Worm (Caenorhabditis elegans) whole organism, L4 larva: ENCODE measurements around the gene Y57G11C.43.

Experiments
- D1046.2 ChIP-seq: fragments of 200-800 bp; sonication (Bioruptor generic); IDR thresholded peaks from 2 replicates; pipeline ENCODE4 v1.3.6; 2022; ENCODE audit warnings: missing genetic modification characterization, missing compliant biosample characterization
- F49E8.2 ChIP-seq: sonication (generic microtip); optimal IDR thresholded peaks from 2 replicates; lab custom pipeline; 2016; ENCODE audit warnings: missing compliant biosample characterization, mild to moderate bottlenecking, missing genetic modification characterization, borderline replicate concordance
- T20F7.1 ChIP-seq: fragments of 200-800 bp; sonication (Bioruptor generic); optimal IDR thresholded peaks from 2 replicates; lab custom pipeline; 2018; ENCODE audit warnings: mild to moderate bottlenecking, missing genetic modification characterization, missing compliant biosample characterization
- Y5F2A.4 ChIP-seq: fragments of 200-800 bp; sonication (Bioruptor generic); optimal IDR thresholded peaks from 2 replicates; lab custom pipeline; 2018; ENCODE audit warnings: mild to moderate bottlenecking, missing genetic modification characterization, missing compliant biosample characterization
- aly-2 ChIP-seq: sonication (generic microtip); optimal IDR thresholded peaks from 2 replicates; lab custom pipeline; 2018; ENCODE audit warnings: missing biosample characterization, missing genetic modification characterization
- ama-1 ChIP-seq: fragments of 150-350 bp; optimal IDR thresholded peaks from 2 replicates; lab custom pipeline; 2014; ENCODE audit warnings: inconsistent platforms, mixed read lengths
- arid-1 ChIP-seq: fragments of 200-800 bp; sonication (Bioruptor generic); conservative IDR thresholded peaks from 2 replicates; pipeline ENCODE4 v1.3.6; 2022; ENCODE audit warnings: missing genetic modification reagents, missing genetic modification characterization, missing compliant biosample characterization
- ceh-20 ChIP-seq: fragments of 200-800 bp; sonication (Bioruptor generic); IDR thresholded peaks from 2 replicates; pipeline ENCODE4 v1.3.6; 2022; ENCODE audit warnings: missing genetic modification reagents, missing genetic modification characterization, missing compliant biosample characterization
- ceh-28 ChIP-seq: fragments of 150-350 bp; optimal IDR thresholded peaks from 2 replicates; lab custom pipeline; 2014; ENCODE audit warnings: missing biosample characterization, missing genetic modification reagents, missing genetic modification characterization
- ceh-62 ChIP-seq: sonication (generic microtip); optimal IDR thresholded peaks from 2 replicates; lab custom pipeline; 2017; ENCODE audit warnings: missing biosample characterization, missing genetic modification characterization
- daf-16 ChIP-seq, 3 experiments: sonication (generic microtip); optimal IDR thresholded peaks; 2 replicates each; lab custom pipeline; 2016 to 2017; ENCODE audit warnings: missing genetic modification characterization in 3 of 3, missing genetic modification reagents in 3 of 3, mild to moderate bottlenecking in 2 of 3, missing compliant biosample characterization in 2 of 3, missing biosample characterization in 1 of 3, moderate library complexity in 1 of 3
- dmd-8 ChIP-seq: fragments of 200-800 bp; sonication (Bioruptor generic); IDR thresholded peaks from 2 replicates; pipeline ENCODE4 v1.3.6; 2022; ENCODE audit warnings: missing genetic modification characterization, missing compliant biosample characterization
- dmd-9 ChIP-seq: fragments of 200-800 bp; sonication (Bioruptor generic); IDR thresholded peaks from 2 replicates; pipeline ENCODE4 v1.3.6; 2022; ENCODE audit warnings: missing genetic modification reagents, missing genetic modification characterization, missing compliant biosample characterization
- dve-1 ChIP-seq: sonication (generic microtip); optimal IDR thresholded peaks from 2 replicates; lab custom pipeline; 2017; ENCODE audit warnings: antibody characterized with exemption, mild to moderate bottlenecking, missing genetic modification characterization, missing compliant biosample characterization; ENCODE audit not compliant: insufficient read depth
- egl-43 ChIP-seq: fragments of 200-800 bp; sonication (Bioruptor generic); IDR thresholded peaks from 2 replicates; pipeline ENCODE4 v1.3.6; 2022; ENCODE audit warnings: missing genetic modification reagents, missing genetic modification characterization, missing compliant biosample characterization
- fkh-10 ChIP-seq: fragments of 150-350 bp; optimal IDR thresholded peaks from 2 replicates; lab custom pipeline; 2014; ENCODE audit warnings: missing biosample characterization, missing genetic modification reagents, missing genetic modification characterization
- hlh-11 ChIP-seq: fragments of 200-800 bp; sonication (Bioruptor generic); optimal IDR thresholded peaks from 2 replicates; lab custom pipeline; 2018; ENCODE audit warnings: mild to moderate bottlenecking, missing genetic modification characterization, missing compliant biosample characterization
- lim-7 ChIP-seq: fragments of 200-800 bp; sonication (Bioruptor generic); IDR thresholded peaks from 2 replicates; pipeline ENCODE4 v1.3.6; 2022; ENCODE audit warnings: missing genetic modification characterization, missing compliant biosample characterization
- lin-1 ChIP-seq: fragments of 200-800 bp; sonication (Bioruptor generic); IDR thresholded peaks from 2 replicates; pipeline ENCODE4 v1.3.6; 2022; ENCODE audit warnings: missing genetic modification reagents, missing genetic modification characterization, missing compliant biosample characterization
- lin-29 ChIP-seq: fragments of 200-800 bp; sonication (Bioruptor generic); IDR thresholded peaks from 2 replicates; pipeline ENCODE4 v1.3.6; 2022; ENCODE audit warnings: missing genetic modification reagents, missing genetic modification characterization, missing compliant biosample characterization
- lin-38 ChIP-seq: fragments of 200-800 bp; sonication (Bioruptor generic); IDR thresholded peaks from 2 replicates; pipeline ENCODE4 v1.3.6; 2022; ENCODE audit warnings: missing genetic modification reagents, missing genetic modification characterization, missing compliant biosample characterization
- lsy-2 ChIP-seq, 2 experiments: fragments of 150-350 bp in 1 of 2; sonication (generic microtip) in 1 of 2; optimal IDR thresholded peaks; 2 replicates each; lab custom pipeline; 2014 to 2017; ENCODE audit warnings: missing biosample characterization in 2 of 2, missing genetic modification characterization in 2 of 2
- madf-9 ChIP-seq: fragments of 200-800 bp; sonication (Bioruptor generic); conservative IDR thresholded peaks from 2 replicates; pipeline ENCODE4 v1.3.6; 2022; ENCODE audit warnings: missing genetic modification reagents, missing genetic modification characterization, missing compliant biosample characterization
- mdt-29 ChIP-seq: fragments of 200-800 bp; sonication (Bioruptor generic); IDR thresholded peaks from 2 replicates; pipeline ENCODE4 v1.3.6; 2022; ENCODE audit warnings: missing genetic modification reagents, missing genetic modification characterization, missing compliant biosample characterization
- mep-1 ChIP-seq: fragments of 150-350 bp; sonication (generic microtip); optimal IDR thresholded peaks from 3 replicates; lab custom pipeline; 2014; ENCODE audit warnings: missing biosample characterization, missing genetic modification characterization
- mes-2 ChIP-seq: sonication (generic microtip); optimal IDR thresholded peaks from 2 replicates; lab custom pipeline; 2016; ENCODE audit warnings: missing genotype, mild to moderate bottlenecking, missing genetic modification characterization, missing compliant biosample characterization; ENCODE audit not compliant: poor library complexity, severe bottlenecking
- nhr-10 ChIP-seq: fragments of 150-350 bp; optimal IDR thresholded peaks from 2 replicates; lab custom pipeline; 2014; ENCODE audit warnings: missing biosample characterization, missing genetic modification characterization
- nhr-102 ChIP-seq: sonication (generic microtip); optimal IDR thresholded peaks from 2 replicates; lab custom pipeline; 2016; ENCODE audit warnings: mild to moderate bottlenecking, missing genetic modification characterization, moderate library complexity, missing compliant biosample characterization
- nhr-42 ChIP-seq: fragments of 200-800 bp; sonication (Bioruptor generic); IDR thresholded peaks from 2 replicates; pipeline ENCODE4 v1.3.6; 2022; ENCODE audit warnings: missing genetic modification characterization, missing compliant biosample characterization
- nhr-48 ChIP-seq: sonication (generic microtip); optimal IDR thresholded peaks from 2 replicates; lab custom pipeline; 2016; ENCODE audit warnings: mild to moderate bottlenecking, missing genetic modification characterization, missing compliant biosample characterization
- nhr-6 ChIP-seq: fragments of 150-350 bp; optimal IDR thresholded peaks from 2 replicates; lab custom pipeline; 2014; ENCODE audit warnings: missing biosample characterization, missing genetic modification characterization
- nhr-77 ChIP-seq: fragments of 150-350 bp; optimal IDR thresholded peaks from 2 replicates; lab custom pipeline; 2014; ENCODE audit warnings: missing biosample characterization, missing genetic modification characterization
- pha-4 ChIP-seq, 2 experiments: fragments of 150-350 bp in 1 of 2; fragments of 200-800 bp in 1 of 2; sonication (Bioruptor generic) in 1 of 2; IDR thresholded peaks in 1 of 2; optimal IDR thresholded peaks in 1 of 2; 2 replicates each; pipeline versions ENCODE4 v1.3.6 to Lab custom; 2014 to 2022; ENCODE audit warnings: missing genetic modification characterization in 2 of 2, missing genetic modification reagents in 2 of 2, missing biosample characterization in 1 of 2, missing compliant biosample characterization in 1 of 2
- php-3 ChIP-seq: fragments of 200-800 bp; sonication (Bioruptor generic); IDR thresholded peaks from 2 replicates; pipeline ENCODE4 v1.3.6; 2022; ENCODE audit warnings: missing genetic modification reagents, missing genetic modification characterization, missing compliant biosample characterization
- pqm-1 ChIP-seq: sonication (generic microtip); optimal IDR thresholded peaks from 2 replicates; lab custom pipeline; 2017; ENCODE audit warnings: missing biosample characterization, missing genetic modification characterization
- rbr-2 ChIP-seq: sonication (generic microtip); optimal IDR thresholded peaks from 2 replicates; lab custom pipeline; 2016; ENCODE audit warnings: missing genotype, missing genetic modification characterization, missing compliant biosample characterization
- skn-1 ChIP-seq: fragments of 150-350 bp; optimal IDR thresholded peaks from 2 replicates; lab custom pipeline; 2014; ENCODE audit warnings: missing biosample characterization, missing genetic modification characterization
- snpc-1.2 ChIP-seq: fragments of 200-800 bp; sonication (Bioruptor generic); IDR thresholded peaks from 2 replicates; pipeline ENCODE4 v1.3.6; 2022; ENCODE audit warnings: missing genetic modification reagents, missing genetic modification characterization, missing compliant biosample characterization
- spr-3 ChIP-seq: fragments of 200-800 bp; sonication (Bioruptor generic); optimal IDR thresholded peaks from 2 replicates; lab custom pipeline; 2018; ENCODE audit warnings: mild to moderate bottlenecking, missing genetic modification characterization, missing compliant biosample characterization
- unc-130 ChIP-seq: sonication (generic microtip); optimal IDR thresholded peaks from 2 replicates; lab custom pipeline; 2016; ENCODE audit warnings: missing genetic modification reagents, missing genetic modification characterization, missing compliant biosample characterization
- vab-7 ChIP-seq: fragments of 200-800 bp; sonication (Bioruptor generic); IDR thresholded peaks from 2 replicates; pipeline ENCODE4 v1.3.6; 2022; ENCODE audit warnings: missing genetic modification reagents, missing genetic modification characterization, missing compliant biosample characterization
- zip-11 ChIP-seq: fragments of 200-800 bp; sonication (Bioruptor generic); IDR thresholded peaks from 2 replicates; pipeline ENCODE4 v1.3.6; 2022; ENCODE audit warnings: missing genetic modification characterization, missing compliant biosample characterization
- ztf-11 ChIP-seq: fragments of 150-350 bp; optimal IDR thresholded peaks from 2 replicates; lab custom pipeline; 2014; ENCODE audit warnings: missing biosample characterization, missing genetic modification characterization

Gene Y57G11C.43

DNA sequence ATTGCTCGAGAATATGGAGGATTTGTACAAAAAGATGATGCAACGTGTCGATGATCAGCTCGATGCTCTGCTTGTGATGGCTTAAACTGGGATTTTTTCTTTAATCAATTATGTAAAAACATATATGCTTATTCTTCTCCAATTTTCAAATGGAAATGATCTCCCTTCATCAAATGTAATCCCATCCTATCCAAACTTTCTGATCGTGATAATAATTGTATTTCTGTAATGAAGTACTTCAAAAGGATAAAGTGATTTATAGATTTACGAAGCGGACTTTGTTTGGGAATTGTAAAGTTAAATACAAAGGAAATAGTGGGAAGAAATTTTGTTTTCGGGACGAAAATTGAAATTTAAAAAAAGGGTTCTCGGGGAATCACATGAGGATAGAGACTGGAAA is 21.3 kb downstream of the Y57G11C.43 start (continued):
- TF ChIP-seq pha-4 (GFP tag; IDR thresholded peaks at IDR 0.05; lab: Robert Waterston, UW): peak; percentile 41; the same call in 1 of the 2 replicates
- no peak for TF ChIP-seq pha-4 (tag; optimal IDR thresholded peaks at IDR 0.05; lab: Kevin White, UChicago)
- peak; percentile 31 for TF ChIP-seq ama-1 (lab: Kevin White, UChicago)
- TF ChIP-seq nhr-77 (tag; lab: Kevin White, UChicago): no peak
- TF ChIP-seq hlh-11 (tag; lab: Kevin White, UChicago): no peak
- peak; percentile 9 for TF ChIP-seq dve-1 (tag; lab: Kevin White, UChicago)
- TF ChIP-seq ztf-11 (tag; lab: Kevin White, UChicago): no peak
- peak; percentile 72 for TF ChIP-seq snpc-1.2 (GFP tag; lab: Robert Waterston, UW)
- no peak for TF ChIP-seq php-3
- no peak for TF ChIP-seq unc-130

- TF ChIP-seq daf-16 (GFP tag; optimal IDR thresholded peaks at IDR 0.05; lab: Kevin White, UChicago): no peak
- TF ChIP-seq daf-16 (tag; optimal IDR thresholded peaks at IDR 0.05; lab: Kevin White, UChicago): peak; percentile 3
- no peak for TF ChIP-seq aly-2 (tag; lab: Kevin White, UChicago)
- peak; percentile 56 for TF ChIP-seq ama-1 (lab: Kevin White, UChicago)
- TF ChIP-seq dmd-9 (GFP tag; lab: Robert Waterston, UW): 0 out of 2 replicates have a peak, but pooled peaks have one; percentile 11
- 0 out of 2 replicates have a peak, but pooled peaks have one; percentile 11 for TF ChIP-seq madf-9 (GFP tag; lab: Robert Waterston, UW)
- TF ChIP-seq Y5F2A.4 (GFP tag; lab: Kevin White, UChicago): no peak
- 0 out of 2 replicates have a peak, but pooled peaks have one; percentile 6 for TF ChIP-seq lin-38 (GFP tag; lab: Robert Waterston, UW)
- TF ChIP-seq mep-1 (tag; lab: Kevin White, UChicago): peak; percentile 23
- TF ChIP-seq, all 104 proteins: peak for 6
These were observed 23.5 kb downstream of the Y57G11C.43 start, which contains the start of gene gdi-1 for ce11 chrIV:14792602-14793232. gdi-1 (minus strand) TSS chrIV:14792887.

DNA sequence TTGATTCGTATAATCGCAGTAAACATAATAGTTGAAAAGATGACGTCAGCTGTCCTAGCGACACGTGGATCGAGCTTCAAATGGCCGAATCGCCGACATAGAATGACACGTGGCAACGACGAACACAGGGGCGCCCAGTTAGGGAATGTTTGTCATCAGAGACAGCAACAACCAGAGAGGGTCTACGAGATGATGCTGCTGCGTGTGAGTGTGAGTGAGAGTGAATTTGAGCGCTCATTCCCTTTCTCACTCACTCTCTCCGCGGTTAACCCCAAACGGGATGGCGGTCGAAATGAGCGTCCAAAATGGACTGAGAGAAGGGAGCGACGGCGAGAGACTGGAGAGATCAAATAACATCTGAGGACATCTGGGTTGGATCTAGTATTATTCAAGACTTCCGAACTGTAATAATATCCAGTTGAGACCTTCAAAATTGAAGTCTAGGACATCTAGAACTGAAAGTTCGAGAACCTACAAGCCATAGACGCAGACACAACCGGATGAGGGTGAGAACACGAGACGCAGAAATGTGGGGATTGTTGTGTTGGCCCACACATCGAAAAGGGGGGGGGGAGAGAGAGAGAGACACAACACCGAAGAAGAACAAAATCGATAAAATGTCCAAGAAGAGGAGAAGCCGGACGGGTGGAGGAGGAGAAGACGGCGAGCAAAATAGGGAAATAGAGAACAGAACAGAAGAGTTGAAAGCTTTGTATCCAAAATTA is 24.8 kb downstream of the Y57G11C.43 start:
- TF ChIP-seq lin-29 (no peak), nhr-48 (tag; lab: Kevin White, UChicago) (peak; percentile 20), lim-7 (no peak), madf-9 (GFP tag; lab: Robert Waterston, UW) (no peak), ceh-20 (GFP tag; lab: Robert Waterston, UW) (peak; percentile 36; the same call in 1 of the 2 replicates), nhr-42 (GFP tag; lab: Robert Waterston, UW) (no peak), dmd-9 (GFP tag; lab: Robert Waterston, UW) (no peak), arid-1 (GFP tag; lab: Robert Waterston, UW) (0 out of 2 replicates have a peak, but pooled peaks have one; percentile 7), T20F7.1 (GFP tag; lab: Kevin White, UChicago) (peak; percentile 16), mes-2 (tag; lab: Kevin White, UChicago) (peak; percentile 74), spr-3 (GFP tag; lab: Kevin White, UChicago) (no peak), nhr-10 (tag; lab: Kevin White, UChicago) (no peak), F49E8.2 (tag; lab: Kevin White, UChicago) (no peak), zip-11 (GFP tag; lab: Robert Waterston, UW) (no peak), dmd-8 (GFP tag; lab: Robert Waterston, UW) (no peak), lin-1 (no peak), vab-7 (GFP tag; lab: Robert Waterston, UW) (peak; percentile 33; the same call in 1 of the 2 replicates), hlh-11 (tag; lab: Kevin White, UChicago) (peak; percentile 75), aly-2 (tag; lab: Kevin White, UChicago) (no peak), ceh-62 (no peak), mdt-29 (GFP tag; lab: Robert Waterston, UW) (no peak), ceh-28 (tag; lab: Kevin White, UChicago) (peak; percentile 70), lsy-2 (tag; optimal IDR thresholded peaks at IDR 0.05; lab: Kevin White, UChicago) (peak; percentile 49 to 68), fkh-10 (GFP tag; lab: Kevin White, UChicago) (no peak), nhr-102 (tag; lab: Kevin White, UChicago) (peak; percentile 36), D1046.2 (GFP tag; lab: Robert Waterston, UW) (no peak), skn-1 (tag; lab: Kevin White, UChicago) (no peak), rbr-2 (tag; lab: Kevin White, UChicago) (peak; percentile 60), ztf-11 (tag; lab: Kevin White, UChicago) (no peak), egl-43 (GFP tag; lab: Robert Waterston, UW) (0 out of 2 replicates have a peak, but pooled peaks have one; percentile 15), pqm-1 (tag; lab: Kevin White, UChicago) (no peak), nhr-6 (tag; lab: Kevin White, UChicago) (peak; percentile 57)
